Worm (Caenorhabditis elegans) whole organism, L4/young adult: ENCODE data around the gene K06A4.10.

ENCODE experiments used
- W03F9.2 ChIP-seq: fragments of 150-350 bp; optimal IDR thresholded peaks from 2 replicates; lab custom pipeline; 2014; ENCODE audit warnings: missing biosample characterization, missing genetic modification characterization
- dao-5 ChIP-seq: sonication (generic microtip); optimal IDR thresholded peaks from 2 replicates; lab custom pipeline; 2016; ENCODE audit warnings: missing genotype, missing genetic modification characterization, moderate library complexity, missing compliant biosample characterization
- him-1 ChIP-seq: sonication (generic microtip); optimal IDR thresholded peaks from 2 replicates; lab custom pipeline; 2016; ENCODE audit warnings: missing genotype, missing genetic modification reagents, missing genetic modification characterization, missing compliant biosample characterization

K06A4.10 gene

DNA sequence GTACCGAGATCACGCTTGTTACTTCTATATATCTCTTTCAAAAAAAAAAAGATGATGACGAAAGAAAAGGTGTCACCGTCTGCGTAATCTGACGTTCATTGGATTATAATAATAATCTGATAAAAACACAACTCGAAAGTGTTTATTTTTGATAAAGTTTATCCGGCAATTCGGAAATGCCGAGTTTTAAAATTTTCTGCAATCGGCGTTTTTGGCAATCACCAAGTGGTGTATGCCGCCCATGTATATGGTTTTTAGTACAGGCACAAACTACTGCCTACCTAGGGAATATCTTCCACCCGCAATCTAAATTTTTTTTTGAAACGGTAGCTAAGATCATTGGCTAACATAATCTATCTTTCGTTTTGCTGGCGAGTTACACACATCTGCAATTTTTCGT, 15.7 kb downstream of the K06A4.10 start:
- no peak for TF ChIP-seq W03F9.2 (tag; lab: Kevin White, UChicago)
- TF ChIP-seq dao-5 (tag; lab: Kevin White, UChicago), result no peak
- TF ChIP-seq him-1 (tag; lab: Kevin White, UChicago), result no peak

DNA sequence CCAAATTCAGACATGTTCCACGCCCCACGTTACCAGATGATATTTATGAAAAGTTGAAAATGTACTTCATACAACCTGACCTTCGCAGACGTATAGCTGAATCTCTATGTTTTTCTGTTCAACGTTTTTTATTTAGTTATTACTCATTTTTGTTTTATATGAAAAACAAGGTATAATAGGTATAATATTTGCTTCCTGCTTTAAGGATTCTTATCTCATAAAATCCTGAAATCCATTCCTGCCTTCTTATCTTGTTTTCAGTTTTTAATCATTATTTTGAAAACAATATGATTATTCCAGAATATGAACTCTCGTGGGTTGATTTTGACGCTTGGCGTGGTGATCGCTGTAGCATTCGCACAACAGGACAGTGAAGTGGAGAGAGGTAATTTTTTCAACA, 17.9 kb downstream of the K06A4.10 start, which contains the start of gene flp-6:
flp-6 (plus strand) TSS at position 301 of the 400 bp plus-strand sequence.
- TF ChIP-seq dao-5 (tag; lab: Kevin White, UChicago) (no peak), W03F9.2 (tag; lab: Kevin White, UChicago) (no peak)

DNA sequence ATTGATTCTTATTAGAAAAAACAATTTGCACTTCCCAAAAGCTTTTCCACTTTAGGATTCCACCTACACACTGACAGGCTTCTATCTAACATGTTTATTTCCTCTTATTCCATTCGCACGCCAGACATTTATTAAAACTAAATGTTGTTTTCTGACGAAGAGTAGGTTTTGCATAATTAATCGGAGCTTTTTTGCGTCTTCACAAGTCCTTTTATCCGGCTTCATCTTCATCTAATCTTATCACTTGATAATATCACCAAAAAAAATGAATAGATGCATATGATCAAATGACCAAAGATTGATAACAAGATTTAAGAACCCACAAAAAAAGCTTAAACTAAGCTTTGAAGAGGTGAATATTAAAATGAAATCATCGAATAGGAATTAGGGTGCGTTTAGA, 24.1 kb downstream of the K06A4.10 start:
- TF ChIP-seq W03F9.2 (tag; lab: Kevin White, UChicago), result no peak
- TF ChIP-seq dao-5 (tag; lab: Kevin White, UChicago), result no peak
- TF ChIP-seq him-1 (tag; lab: Kevin White, UChicago), result no peak

DNA sequence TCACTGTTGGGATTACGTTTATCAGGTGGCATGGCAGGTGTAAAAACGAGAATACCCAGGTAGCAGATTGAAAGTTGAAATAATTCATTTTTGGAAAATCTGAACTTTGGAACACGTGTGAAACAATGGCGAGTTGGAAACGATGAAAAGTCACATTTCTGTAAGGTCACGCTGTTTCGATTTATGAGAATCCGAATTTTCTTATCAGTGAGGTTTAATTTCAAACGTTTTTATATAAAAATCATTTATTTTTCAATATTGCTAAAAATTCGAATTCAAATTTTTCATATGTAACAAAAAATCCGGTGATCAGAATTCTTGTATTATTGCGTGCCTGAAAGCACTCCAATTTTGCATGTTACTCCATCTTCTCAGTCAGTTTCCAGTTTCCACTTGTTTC, 27.0 kb downstream of the K06A4.10 start, which contains the start of gene F07D3.3:
F07D3.3 (minus strand) TSS at position 101 of the 400 bp plus-strand sequence.
- TF ChIP-seq dao-5 (tag; lab: Kevin White, UChicago) (no peak), him-1 (tag; lab: Kevin White, UChicago) (no peak), W03F9.2 (tag; lab: Kevin White, UChicago) (no peak)

DNA sequence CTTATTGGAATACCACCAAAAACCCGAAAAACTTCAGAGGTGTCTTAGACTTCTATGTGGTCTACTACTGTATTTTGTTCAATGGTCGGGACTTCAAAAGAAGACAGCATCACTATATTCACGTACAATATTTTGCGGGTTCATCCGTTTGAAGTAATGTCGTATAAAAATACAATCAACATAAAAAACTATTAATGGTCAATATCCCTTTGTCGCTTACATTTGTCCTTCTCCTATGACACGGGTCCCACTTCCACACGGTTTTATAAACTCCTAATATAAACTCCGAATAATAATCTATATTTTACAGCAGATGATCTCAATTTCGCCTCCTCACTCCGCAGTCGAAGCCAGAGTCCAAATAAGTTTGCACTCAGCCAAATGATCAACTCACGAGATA, 32.1 kb downstream of the K06A4.10 start:
- TF ChIP-seq him-1 (tag; lab: Kevin White, UChicago), result no peak
- no peak for TF ChIP-seq W03F9.2 (tag; lab: Kevin White, UChicago)
- no peak for TF ChIP-seq dao-5 (tag; lab: Kevin White, UChicago)

DNA sequence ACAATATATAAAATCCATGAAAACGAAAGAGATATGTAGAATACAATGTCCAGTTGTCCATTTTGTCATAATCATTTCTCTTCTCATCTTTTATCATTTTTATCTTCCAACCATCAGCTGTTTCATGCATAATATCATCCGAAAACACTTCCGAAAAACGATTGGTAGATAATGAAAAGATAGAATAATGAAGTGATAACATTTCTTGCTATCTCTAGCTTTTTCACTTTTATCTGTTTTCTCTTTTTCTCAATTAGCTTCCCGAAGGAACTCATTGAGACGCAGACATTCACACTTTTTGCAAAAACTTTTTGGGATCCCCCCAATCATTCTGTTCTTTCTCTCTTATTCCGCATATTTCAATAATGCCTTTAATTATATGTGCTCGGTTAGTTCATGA, 35.7 kb downstream of the K06A4.10 start:
- TF ChIP-seq dao-5 (tag; lab: Kevin White, UChicago), result no peak
- no peak for TF ChIP-seq W03F9.2 (tag; lab: Kevin White, UChicago)
- TF ChIP-seq him-1 (tag; lab: Kevin White, UChicago), result no peak

DNA sequence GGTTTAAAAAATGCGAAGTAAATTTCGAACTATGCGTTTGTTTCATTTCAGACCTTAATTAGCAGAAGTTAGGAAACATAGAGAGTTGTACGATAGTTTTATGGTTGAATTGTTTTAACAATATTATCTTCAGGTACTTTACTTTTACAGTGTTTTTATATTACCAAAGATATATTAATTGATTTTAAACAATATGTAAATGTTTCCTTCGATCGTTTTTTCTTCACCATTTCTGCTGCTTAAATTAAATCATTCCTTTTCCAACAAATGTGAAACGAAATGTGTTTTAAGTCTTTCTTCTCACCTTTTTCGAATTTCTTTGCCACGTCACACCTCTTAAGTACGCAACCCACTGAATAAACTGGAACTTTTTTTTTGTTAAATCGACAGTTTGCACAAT, 36.3 kb downstream of the K06A4.10 start:
- no peak for TF ChIP-seq W03F9.2 (tag; lab: Kevin White, UChicago)
- no peak for TF ChIP-seq him-1 (tag; lab: Kevin White, UChicago)

DNA sequence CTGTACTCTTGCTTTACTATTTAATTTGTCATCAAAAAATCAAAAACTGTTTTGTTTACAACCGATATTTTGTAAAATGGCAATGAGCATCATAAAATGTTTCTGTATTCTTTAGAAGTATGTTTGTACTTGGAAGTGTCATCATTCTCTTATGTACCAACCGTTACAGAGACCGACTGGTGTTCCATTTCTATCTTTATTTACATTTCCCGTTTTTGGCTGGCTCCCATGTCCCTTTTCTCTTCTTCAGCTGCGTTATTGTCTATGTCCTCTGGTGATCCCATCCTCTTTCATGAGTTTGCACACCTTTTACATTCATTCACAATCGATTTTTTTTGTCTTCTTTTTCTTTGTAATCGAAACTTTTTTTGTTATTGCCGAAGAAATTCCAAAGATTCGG, 38.1 kb downstream of the K06A4.10 start:
- TF ChIP-seq W03F9.2 (tag; lab: Kevin White, UChicago) (no peak), dao-5 (tag; lab: Kevin White, UChicago) (no peak), him-1 (tag; lab: Kevin White, UChicago) (no peak)

DNA sequence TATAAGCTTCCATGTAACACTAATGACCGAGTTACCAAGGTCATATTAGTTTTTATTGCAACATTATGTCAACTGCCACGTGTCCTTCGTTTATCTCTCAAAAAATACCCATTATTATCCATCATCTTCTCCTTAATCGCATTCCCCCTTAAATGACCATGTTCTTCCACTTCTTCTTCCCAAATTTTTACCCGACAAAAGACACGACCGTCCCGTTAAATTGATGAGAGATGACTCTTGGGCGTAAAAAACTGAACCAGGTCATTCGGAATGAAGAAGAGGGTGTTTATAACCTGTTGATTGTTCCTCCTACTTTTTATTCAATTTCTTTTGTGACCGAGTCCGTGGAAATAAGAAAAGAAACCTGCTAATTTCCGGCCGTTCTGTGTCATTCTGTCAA, 45.0 kb downstream of the K06A4.10 start:
- TF ChIP-seq him-1 (tag; lab: Kevin White, UChicago), result no peak
- TF ChIP-seq W03F9.2 (tag; lab: Kevin White, UChicago), result no peak
- no peak for TF ChIP-seq dao-5 (tag; lab: Kevin White, UChicago)

DNA sequence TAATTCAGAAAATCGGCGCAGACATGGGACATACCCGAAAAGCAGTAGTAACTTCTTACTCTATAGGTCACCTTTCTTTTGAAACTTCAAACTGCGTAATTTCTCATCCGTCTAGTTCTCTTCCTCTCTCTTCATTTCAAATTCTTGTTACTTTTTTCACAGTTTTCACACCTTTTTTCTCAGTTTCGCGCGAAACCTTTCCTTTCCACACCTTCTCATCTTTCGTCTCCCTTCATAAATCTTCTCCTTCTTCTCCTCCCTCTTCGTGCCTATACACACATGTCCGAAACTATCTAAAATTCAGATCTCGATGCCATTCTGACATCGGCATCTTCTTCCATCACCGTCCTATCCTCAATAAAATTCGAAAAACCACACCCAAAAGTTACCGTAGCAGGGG, 45.9 kb downstream of the K06A4.10 start, which contains the start of gene wdr-62:
wdr-62 (plus strand) TSS at position 301 of the 400 bp plus-strand sequence.
- TF ChIP-seq W03F9.2 (tag; lab: Kevin White, UChicago), result no peak
- no peak for TF ChIP-seq dao-5 (tag; lab: Kevin White, UChicago)

DNA sequence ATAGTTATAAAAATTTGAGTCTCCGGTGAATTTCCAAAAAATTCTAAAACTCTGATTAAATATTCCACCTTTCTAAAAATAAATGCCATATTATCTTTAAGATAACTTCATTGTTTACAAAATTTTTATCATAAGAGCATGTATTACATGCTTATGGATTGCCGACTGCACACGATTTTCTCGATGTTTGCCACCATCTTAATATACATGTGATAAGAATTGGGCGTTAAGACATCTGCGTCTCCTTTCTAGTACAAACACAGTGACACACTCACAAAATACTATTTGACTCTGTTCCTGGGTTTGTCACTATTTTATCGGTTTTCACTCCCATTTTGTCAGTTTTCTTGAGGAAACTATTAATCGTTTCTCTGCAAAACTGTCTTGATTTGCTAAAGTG, 46.5 kb downstream of the K06A4.10 start:
- no peak for TF ChIP-seq W03F9.2 (tag; lab: Kevin White, UChicago)
- no peak for TF ChIP-seq him-1 (tag; lab: Kevin White, UChicago)
- TF ChIP-seq dao-5 (tag; lab: Kevin White, UChicago), result no peak

DNA sequence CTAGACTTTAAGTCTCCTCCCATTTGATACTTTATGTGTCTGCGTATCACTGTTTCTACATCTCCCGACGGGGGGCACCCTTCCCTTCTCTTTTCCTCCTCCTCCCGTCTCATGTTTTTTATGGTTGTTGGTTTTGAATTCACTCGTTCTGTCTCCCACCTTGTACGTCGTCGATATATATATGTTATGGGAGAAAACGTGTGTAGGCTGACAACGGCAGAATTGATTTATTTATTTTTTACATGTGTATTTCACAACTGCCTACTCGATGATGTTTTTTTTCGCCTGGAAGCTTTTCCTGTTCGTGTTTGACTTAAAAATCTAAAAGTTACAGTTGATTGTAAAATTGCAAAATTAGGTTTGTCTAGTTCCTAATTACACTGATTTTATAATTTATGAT, 47.1 kb downstream of the K06A4.10 start:
- no peak for TF ChIP-seq W03F9.2 (tag; lab: Kevin White, UChicago)
- TF ChIP-seq dao-5 (tag; lab: Kevin White, UChicago), result no peak
- no peak for TF ChIP-seq him-1 (tag; lab: Kevin White, UChicago)

DNA sequence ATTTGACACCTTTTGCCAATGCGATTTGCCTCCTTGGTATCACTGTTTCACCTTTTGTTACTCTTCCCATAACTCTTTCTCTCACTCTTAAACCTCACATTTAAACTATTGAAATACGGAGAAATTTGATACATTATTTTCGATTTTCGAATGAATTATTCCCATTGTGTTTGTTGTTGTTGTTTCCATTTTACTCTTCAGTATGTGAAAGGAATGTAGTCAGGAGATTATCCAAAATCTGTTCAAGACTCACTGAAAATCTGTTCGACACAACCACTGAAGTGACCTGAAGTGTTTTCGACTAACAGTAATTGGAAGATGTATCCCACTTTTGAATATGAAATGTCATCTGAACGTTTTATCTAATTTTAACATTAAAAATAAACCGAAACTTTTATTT, 48.6 kb downstream of the K06A4.10 start:
- no peak for TF ChIP-seq W03F9.2 (tag; lab: Kevin White, UChicago)
- no peak for TF ChIP-seq him-1 (tag; lab: Kevin White, UChicago)

DNA sequence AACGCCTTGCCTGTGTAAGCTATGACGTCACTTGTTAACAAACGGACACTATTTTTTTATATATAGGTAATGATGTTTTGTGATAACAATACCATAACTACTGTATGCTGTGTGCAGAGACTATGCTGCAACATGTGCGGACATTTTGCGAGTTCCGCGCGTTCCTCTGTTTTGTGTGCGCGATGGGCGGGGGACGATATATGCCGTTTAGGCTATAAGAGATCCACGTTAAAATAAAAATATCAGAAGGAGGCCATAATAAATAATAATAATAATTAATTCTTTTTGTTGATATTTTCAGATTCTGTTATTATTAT, 49.6 kb downstream of the K06A4.10 start:
- no peak for TF ChIP-seq him-1 (tag; lab: Kevin White, UChicago)
- no peak for TF ChIP-seq dao-5 (tag; lab: Kevin White, UChicago)
- TF ChIP-seq W03F9.2 (tag; lab: Kevin White, UChicago), result no peak
